Fruit fly (Drosophila melanogaster) whole organism, embryonic: ENCODE results near the gene FoxL1.

ENCODE experiments used
- ATbp ChIP-seq: fragments of 200-800 bp; sonication (Bioruptor generic); optimal IDR thresholded peaks from 2 replicates; lab custom pipeline; 2017; ENCODE audit warnings: missing biosample characterization, mild to moderate bottlenecking, missing genetic modification characterization, missing genetic modification reagents
- Bdp1 ChIP-seq: fragments of 200-800 bp; sonication (Bioruptor generic); optimal IDR thresholded peaks from 3 replicates; lab custom pipeline; 2016; ENCODE audit warnings: missing biosample characterization, missing genetic modification characterization
- Bgb ChIP-seq: fragments of 200-800 bp; sonication (Bioruptor generic); IDR thresholded peaks from 2 replicates; pipeline ENCODE4 v1.3.6; 2022; ENCODE audit warnings: missing biosample characterization, missing genetic modification characterization; ENCODE audit not compliant: partially characterized antibody
- CG10147 ChIP-seq: fragments of 200-800 bp; sonication (Bioruptor generic); optimal IDR thresholded peaks from 2 replicates; lab custom pipeline; 2019; ENCODE audit warnings: missing biosample characterization, mild to moderate bottlenecking, missing genetic modification characterization, moderate library complexity
- CG10543 ChIP-seq: fragments of 200-800 bp; sonication (Bioruptor generic); optimal IDR thresholded peaks from 3 replicates; lab custom pipeline; 2017; ENCODE audit warnings: missing biosample characterization, mild to moderate bottlenecking, missing genetic modification characterization, moderate library complexity
- CG10654 ChIP-seq: fragments of 200-800 bp; sonication (Bioruptor generic); optimal IDR thresholded peaks from 2 replicates; lab custom pipeline; 2016; ENCODE audit warnings: missing biosample characterization, missing genetic modification characterization
- CG11560 ChIP-seq: fragments of 200-800 bp; sonication (Bioruptor generic); IDR thresholded peaks from 3 replicates; pipeline ENCODE4 v1.3.6; 2022; ENCODE audit warnings: missing biosample characterization, missing genetic modification characterization
- CG12744 ChIP-seq: fragments of 200-800 bp; sonication (Bioruptor generic); optimal IDR thresholded peaks from 2 replicates; lab custom pipeline; 2016; ENCODE audit warnings: missing biosample characterization, missing genetic modification characterization
- CG14860 ChIP-seq: fragments of 200-800 bp; sonication (Bioruptor generic); IDR thresholded peaks from 3 replicates; pipeline ENCODE4 v1.3.6; 2022; ENCODE audit warnings: missing biosample characterization, missing genetic modification characterization; ENCODE audit not compliant: partially characterized antibody
- CG18011 ChIP-seq: fragments of 200-800 bp; sonication (Bioruptor generic); optimal IDR thresholded peaks from 2 replicates; lab custom pipeline; 2017; ENCODE audit warnings: missing biosample characterization, missing genetic modification characterization, mild to moderate bottlenecking, moderate library complexity, missing genotype
- CG3065 ChIP-seq: fragments of 200-800 bp; sonication (Bioruptor generic); optimal IDR thresholded peaks from 2 replicates; lab custom pipeline; 2016; ENCODE audit warnings: missing biosample characterization, missing genetic modification characterization
- CG31388 ChIP-seq: fragments of 200-800 bp; sonication (Bioruptor generic); optimal IDR thresholded peaks from 2 replicates; lab custom pipeline; 2016; ENCODE audit warnings: missing biosample characterization, missing genetic modification characterization
- CG34224 ChIP-seq: fragments of 200-800 bp; sonication (Bioruptor generic); IDR thresholded peaks from 3 replicates; pipeline ENCODE4 v1.3.6; 2022; ENCODE audit warnings: missing biosample characterization, missing genetic modification characterization; ENCODE audit not compliant: partially characterized antibody
- CG6175 ChIP-seq: fragments of 200-800 bp; sonication (Bioruptor generic); IDR thresholded peaks from 3 replicates; pipeline ENCODE4 v1.3.6; 2022; ENCODE audit warnings: missing biosample characterization, missing genetic modification characterization
- CG8281 ChIP-seq: fragments of 200-800 bp; sonication (Bioruptor generic); optimal IDR thresholded peaks from 2 replicates; lab custom pipeline; 2018; ENCODE audit warnings: missing biosample characterization, mild to moderate bottlenecking, missing genetic modification characterization, moderate library complexity
- CoRest ChIP-seq: fragments of 200-800 bp; sonication (Bioruptor generic); optimal IDR thresholded peaks from 3 replicates; lab custom pipeline; 2018; ENCODE audit warnings: missing biosample characterization, mild to moderate bottlenecking, missing genetic modification characterization, moderate library complexity
- Dek ChIP-seq: fragments of 200-800 bp; sonication (Bioruptor generic); optimal IDR thresholded peaks from 3 replicates; lab custom pipeline; 2019; ENCODE audit warnings: missing biosample characterization, mild to moderate bottlenecking, missing genetic modification characterization, moderate library complexity
- ERR ChIP-seq: fragments of 200-800 bp; sonication (Bioruptor generic); optimal IDR thresholded peaks from 2 replicates; lab custom pipeline; 2016; ENCODE audit warnings: missing biosample characterization, missing genetic modification characterization
- Eip74EF ChIP-seq, 2 experiments: fragments of 200-800 bp in 1 of 2; fragments of >200 bp in 1 of 2; sonication (Bioruptor generic) in 1 of 2; optimal IDR thresholded peaks; 2 replicates each; lab custom pipeline; 2017 to 2019; ENCODE audit warnings: missing biosample characterization in 2 of 2, missing genetic modification characterization in 2 of 2, mild to moderate bottlenecking in 1 of 2, moderate library complexity in 1 of 2
- HLH3B ChIP-seq: fragments of 200-800 bp; sonication (Bioruptor generic); IDR thresholded peaks from 2 replicates; pipeline ENCODE4 v1.3.6; 2022; ENCODE audit warnings: missing biosample characterization, missing genetic modification characterization
- HLHmδ ChIP-seq: fragments of 200-800 bp; sonication (Bioruptor generic); optimal IDR thresholded peaks from 2 replicates; lab custom pipeline; 2018; ENCODE audit warnings: missing biosample characterization, mild to moderate bottlenecking, missing genetic modification characterization, moderate library complexity
- MBD-R2 ChIP-seq: fragments of 200-800 bp; sonication (Bioruptor generic); IDR thresholded peaks from 2 replicates; pipeline ENCODE4 v1.3.6; 2022; ENCODE audit warnings: missing biosample characterization, missing genetic modification characterization
- NK7.1 ChIP-seq: fragments of 200-800 bp; sonication (Bioruptor generic); optimal IDR thresholded peaks from 3 replicates; lab custom pipeline; 2016; ENCODE audit warnings: missing biosample characterization, missing genetic modification characterization
- Nf-YC ChIP-seq: fragments of 200-800 bp; optimal IDR thresholded peaks from 3 replicates; lab custom pipeline; 2019; ENCODE audit warnings: missing biosample characterization, mild to moderate bottlenecking, missing genetic modification characterization, moderate library complexity
- Taf1 ChIP-seq: fragments of 200-800 bp; sonication (Bioruptor generic); IDR thresholded peaks from 2 replicates; pipeline ENCODE4 v1.3.6; 2022; ENCODE audit warnings: missing biosample characterization, missing genetic modification characterization
- Xbp1 ChIP-seq: fragments of 200-800 bp; sonication (Bioruptor generic); optimal IDR thresholded peaks from 3 replicates; lab custom pipeline; 2016; ENCODE audit warnings: missing biosample characterization, mild to moderate bottlenecking, missing genetic modification characterization
- bsh ChIP-seq, 2 experiments: fragments of 200-800 bp; sonication (Bioruptor generic); optimal IDR thresholded peaks; 2 replicates each; lab custom pipeline; 2017 to 2018; ENCODE audit warnings: mild to moderate bottlenecking in 2 of 2, missing biosample characterization in 2 of 2, missing genetic modification characterization in 2 of 2, moderate library complexity in 1 of 2
- croc ChIP-seq: fragments of 200-800 bp; sonication (Bioruptor generic); conservative IDR thresholded peaks from 3 replicates; pipeline ENCODE4 v1.3.6; 2022; ENCODE audit warnings: missing biosample characterization, missing genetic modification characterization
- disco-r ChIP-seq: fragments of 200-800 bp; sonication (Bioruptor generic); optimal IDR thresholded peaks from 2 replicates; lab custom pipeline; 2016; ENCODE audit warnings: missing biosample characterization, missing genetic modification characterization
- fru ChIP-seq: fragments of >200 bp; optimal IDR thresholded peaks from 2 replicates; lab custom pipeline; 2017
- fu2 ChIP-seq: fragments of 200-800 bp; sonication (Bioruptor generic); optimal IDR thresholded peaks from 2 replicates; lab custom pipeline; 2016; ENCODE audit warnings: missing biosample characterization, missing genetic modification characterization
- gcm ChIP-seq: fragments of 200-800 bp; sonication (Bioruptor generic); optimal IDR thresholded peaks from 2 replicates; lab custom pipeline; 2019; ENCODE audit warnings: missing biosample characterization, mild to moderate bottlenecking, missing genetic modification characterization, moderate library complexity
- gcm2 ChIP-seq: fragments of 200-800 bp; sonication (Bioruptor generic); optimal IDR thresholded peaks from 2 replicates; lab custom pipeline; 2016; ENCODE audit warnings: missing biosample characterization, missing genetic modification characterization
- gt ChIP-seq: fragments of 200-800 bp; sonication (Bioruptor generic); IDR thresholded peaks from 2 replicates; pipeline ENCODE4 v1.3.6; 2022; ENCODE audit warnings: missing biosample characterization, missing genetic modification characterization
- hb ChIP-seq: fragments of 200-800 bp; sonication (Bioruptor generic); IDR thresholded peaks from 3 replicates; pipeline ENCODE4 v1.3.6; 2022; ENCODE audit warnings: missing biosample characterization, missing genetic modification characterization; ENCODE audit not compliant: partially characterized antibody
- kah ChIP-seq: fragments of 200-800 bp; sonication (Bioruptor generic); optimal IDR thresholded peaks from 2 replicates; lab custom pipeline; 2018; ENCODE audit warnings: missing biosample characterization, mild to moderate bottlenecking, missing genetic modification characterization
- kni ChIP-seq: fragments of 200-800 bp; sonication (Bioruptor generic); optimal IDR thresholded peaks from 3 replicates; lab custom pipeline; 2017; ENCODE audit warnings: mild to moderate bottlenecking, missing biosample characterization, missing genetic modification reagents, missing genetic modification characterization
- lov ChIP-seq, 2 experiments: fragments of 200-800 bp in 1 of 2; fragments of >200 bp in 1 of 2; sonication (Bioruptor generic) in 1 of 2; IDR thresholded peaks in 1 of 2; optimal IDR thresholded peaks in 1 of 2; 2 replicates in 1 of 2; 3 replicates in 1 of 2; pipeline versions ENCODE4 v1.3.6 to Lab custom; 2017 to 2022; ENCODE audit warnings: missing biosample characterization in 1 of 2, missing genetic modification characterization in 1 of 2
- pzg ChIP-seq: fragments of 200-800 bp; sonication (Bioruptor generic); optimal IDR thresholded peaks from 3 replicates; lab custom pipeline; 2018; ENCODE audit warnings: missing biosample characterization, mild to moderate bottlenecking, missing genetic modification characterization, moderate library complexity
- run ChIP-seq: fragments of 200-800 bp; sonication (Bioruptor generic); optimal IDR thresholded peaks from 3 replicates; lab custom pipeline; 2018; ENCODE audit warnings: missing biosample characterization, mild to moderate bottlenecking, missing genetic modification characterization
- salm ChIP-seq: fragments of 200-800 bp; sonication (Bioruptor generic); optimal IDR thresholded peaks from 2 replicates; lab custom pipeline; 2018; ENCODE audit warnings: missing biosample characterization, mild to moderate bottlenecking, missing genetic modification characterization
- schlank ChIP-seq: fragments of 200-800 bp; sonication (Bioruptor generic); optimal IDR thresholded peaks from 2 replicates; lab custom pipeline; 2018; ENCODE audit warnings: missing biosample characterization, mild to moderate bottlenecking, missing genetic modification characterization
- shn ChIP-seq: fragments of 200-800 bp; sonication (Bioruptor generic); optimal IDR thresholded peaks from 3 replicates; lab custom pipeline; 2016; ENCODE audit warnings: missing biosample characterization, missing genetic modification characterization
- sima ChIP-seq: fragments of 200-800 bp; sonication (Bioruptor generic); optimal IDR thresholded peaks from 2 replicates; lab custom pipeline; 2016; ENCODE audit warnings: missing biosample characterization, missing genetic modification characterization
- slou ChIP-seq: fragments of 200-800 bp; sonication (Bioruptor generic); optimal IDR thresholded peaks from 3 replicates; lab custom pipeline; 2016; ENCODE audit warnings: missing biosample characterization, missing genetic modification characterization
- tap ChIP-seq: fragments of 200-800 bp; optimal IDR thresholded peaks from 3 replicates; lab custom pipeline; 2019; ENCODE audit warnings: missing biosample characterization, mild to moderate bottlenecking, missing genetic modification characterization, moderate library complexity
- wek ChIP-seq: fragments of 200-800 bp; sonication (Bioruptor generic); optimal IDR thresholded peaks from 3 replicates; lab custom pipeline; 2018; ENCODE audit warnings: missing biosample characterization, mild to moderate bottlenecking, missing genetic modification characterization, moderate library complexity
- zf30C ChIP-seq: fragments of 200-800 bp; sonication (Bioruptor generic); optimal IDR thresholded peaks from 3 replicates; lab custom pipeline; 2018; ENCODE audit warnings: missing biosample characterization, mild to moderate bottlenecking, missing genetic modification characterization

Gene FoxL1

dm6 chr3L:4040247-4040925 lies 21.7 kb downstream of the FoxL1 start, which contains the start of the genes CG11593 and Rcd5 (continued):
- no peak for TF ChIP-seq CG8281 (tag; lab: Kevin White, UChicago)
- no peak for TF ChIP-seq fru (lab: Kevin White, UChicago)
- no peak for TF ChIP-seq bsh (GFP tag; optimal IDR thresholded peaks at IDR 0.05; lab: Kevin White, UChicago)
- no peak for TF ChIP-seq tap (tag; lab: Kevin White, UChicago)
- TF ChIP-seq schlank (tag; lab: Kevin White, UChicago): no peak
- peak; percentile 78 for TF ChIP-seq Xbp1 (GFP tag; lab: Kevin White, UChicago)
- no peak for TF ChIP-seq salm (tag; lab: Kevin White, UChicago)
- peak; percentile 6 for TF ChIP-seq CG31388
- peak; percentile 10 for TF ChIP-seq zf30C (GFP tag; lab: Kevin White, UChicago)
- no peak for TF ChIP-seq Eip74EF (GFP tag; optimal IDR thresholded peaks at IDR 0.05; lab: Kevin White, UChicago)
- TF ChIP-seq croc (GFP tag; lab: Robert Waterston, UW): peak; percentile 78
- TF ChIP-seq gt (GFP tag; lab: Robert Waterston, UW): peak; percentile 41; the same call in 1 of the 2 replicates
- TF ChIP-seq gcm2: no peak
- no peak for TF ChIP-seq Nf-YC (tag; lab: Kevin White, UChicago)
- peak; percentile 32 for TF ChIP-seq slou (GFP tag; lab: Kevin White, UChicago)
- peak; percentile 80 for TF ChIP-seq CG3065 (GFP tag; lab: Kevin White, UChicago)
- no peak for TF ChIP-seq CG12744 (GFP tag; lab: Kevin White, UChicago)
- no peak for TF ChIP-seq CG18011
- peak; percentile 86 for TF ChIP-seq MBD-R2 (GFP tag; lab: Robert Waterston, UW)
- TF ChIP-seq run: no peak
- no peak for TF ChIP-seq fu2 (GFP tag; lab: Kevin White, UChicago)
- TF ChIP-seq CG34224 (GFP tag; lab: Robert Waterston, UW): 0 out of 3 replicates have a peak, but pooled peaks have one; percentile 14
- TF ChIP-seq CG10543: no peak
- no peak for TF ChIP-seq disco-r
- TF ChIP-seq CoRest (tag; lab: Kevin White, UChicago): peak; percentile 83
- no peak for TF ChIP-seq shn
- TF ChIP-seq hb: no peak
- TF ChIP-seq CG11560 (tag; lab: Robert Waterston, UW): peak; percentile 77; the same call in 2 of the 3 replicates
- no peak for TF ChIP-seq wek (GFP tag; lab: Kevin White, UChicago)
- no peak for TF ChIP-seq CG10147 (GFP tag; lab: Kevin White, UChicago)
- TF ChIP-seq NK7.1: no peak
- no peak for TF ChIP-seq HLHmδ (GFP tag; lab: Kevin White, UChicago)
- TF ChIP-seq ERR (GFP tag; lab: Kevin White, UChicago): no peak
- TF ChIP-seq Taf1 (GFP tag; lab: Robert Waterston, UW): peak; percentile 69
- peak; percentile 70; the same call in 2 of the 3 replicates for TF ChIP-seq CG6175
- TF ChIP-seq kni (GFP tag; lab: Kevin White, UChicago): no peak
- TF ChIP-seq CG10654 (GFP tag; lab: Kevin White, UChicago): peak; percentile 65
- TF ChIP-seq sima (GFP tag; lab: Kevin White, UChicago): no peak
- TF ChIP-seq Bgb (GFP tag; lab: Robert Waterston, UW): 0 out of 2 replicates have a peak, but pooled peaks have one; percentile 12
- TF ChIP-seq Bdp1 (GFP tag; lab: Kevin White, UChicago): no peak
- no peak for TF ChIP-seq ATbp
- TF ChIP-seq lov (optimal IDR thresholded peaks at IDR 0.05; lab: Kevin White, UChicago): no peak
- TF ChIP-seq lov (GFP tag; IDR thresholded peaks at IDR 0.05; lab: Robert Waterston, UW): peak; percentile 67; the same call in 1 of the 3 replicates
- TF ChIP-seq CG14860 (GFP tag; lab: Robert Waterston, UW): no peak
- no peak for TF ChIP-seq Dek (tag; lab: Kevin White, UChicago)
- TF ChIP-seq HLH3B: peak; percentile 76
- no peak for TF ChIP-seq kah (GFP tag; lab: Kevin White, UChicago)
- no peak for TF ChIP-seq gcm (GFP tag; lab: Kevin White, UChicago)
- peak; percentile 66 for TF ChIP-seq pzg
